Fruit fly (Drosophila melanogaster) whole organism, embryonic: ENCODE data around the gene fwd.

Experiments used
- Antp ChIP-seq: fragments of 200-800 bp; sonication (Bioruptor generic); optimal IDR thresholded peaks from 3 replicates; lab custom pipeline; 2016; ENCODE audit warnings: missing biosample characterization, missing genetic modification characterization
- Atf-2 ChIP-seq: fragments of 200-800 bp; sonication (Bioruptor generic); optimal IDR thresholded peaks from 2 replicates; lab custom pipeline; 2016; ENCODE audit warnings: missing biosample characterization, missing genetic modification characterization
- Awh ChIP-seq: fragments of 200-800 bp; sonication (Bioruptor generic); IDR thresholded peaks from 2 replicates; pipeline ENCODE4, ENCODE4 v1.3.6; 2022; ENCODE audit warnings: missing biosample characterization, missing genetic modification characterization
- CG10321 ChIP-seq: fragments of 200-800 bp; sonication (Bioruptor generic); IDR thresholded peaks from 2 replicates; pipeline ENCODE4 v1.3.6; 2022; ENCODE audit warnings: missing biosample characterization, missing genetic modification characterization
- CG11560 ChIP-seq: fragments of 200-800 bp; sonication (Bioruptor generic); IDR thresholded peaks from 3 replicates; pipeline ENCODE4 v1.3.6; 2022; ENCODE audit warnings: missing biosample characterization, missing genetic modification characterization
- CG12219 ChIP-seq: fragments of 200-800 bp; sonication (Bioruptor generic); optimal IDR thresholded peaks from 3 replicates; lab custom pipeline; 2018; ENCODE audit warnings: missing biosample characterization, mild to moderate bottlenecking, missing genetic modification characterization
- CG12236 ChIP-seq: fragments of 200-800 bp; sonication (Bioruptor generic); optimal IDR thresholded peaks from 2 replicates; lab custom pipeline; 2016; ENCODE audit warnings: missing biosample characterization, missing genetic modification characterization
- CG13624 ChIP-seq: fragments of 200-800 bp; sonication (Bioruptor generic); optimal IDR thresholded peaks from 2 replicates; lab custom pipeline; 2016; ENCODE audit warnings: missing biosample characterization, missing genetic modification characterization
- CG18011 ChIP-seq: fragments of 200-800 bp; sonication (Bioruptor generic); optimal IDR thresholded peaks from 2 replicates; lab custom pipeline; 2017; ENCODE audit warnings: missing biosample characterization, missing genetic modification characterization, mild to moderate bottlenecking, moderate library complexity, missing genotype
- CG18262 ChIP-seq: fragments of 200-800 bp; optimal IDR thresholded peaks from 3 replicates; lab custom pipeline; 2019; ENCODE audit warnings: missing biosample characterization, mild to moderate bottlenecking, missing genetic modification characterization, moderate library complexity
- CG18476 ChIP-seq: fragments of 200-800 bp; sonication (Bioruptor generic); optimal IDR thresholded peaks from 2 replicates; lab custom pipeline; 2016; ENCODE audit warnings: missing biosample characterization, mild to moderate bottlenecking, missing genetic modification characterization
- CG3726 ChIP-seq: fragments of 200-800 bp; sonication (Bioruptor generic); IDR thresholded peaks from 3 replicates; pipeline ENCODE4, ENCODE4 v1.3.6; 2022; ENCODE audit warnings: missing biosample characterization, missing genetic modification characterization
- CG4282 ChIP-seq: fragments of 200-800 bp; sonication (Bioruptor generic); optimal IDR thresholded peaks from 2 replicates; lab custom pipeline; 2016; ENCODE audit warnings: missing biosample characterization, missing genetic modification characterization
- CG5180 ChIP-seq: fragments of 200-800 bp; sonication (Bioruptor generic); optimal IDR thresholded peaks from 3 replicates; lab custom pipeline; 2017; ENCODE audit warnings: missing biosample characterization, missing genetic modification characterization, mild to moderate bottlenecking, moderate library complexity, missing genetic modification reagents
- CG6175 ChIP-seq: fragments of 200-800 bp; sonication (Bioruptor generic); IDR thresholded peaks from 3 replicates; pipeline ENCODE4 v1.3.6; 2022; ENCODE audit warnings: missing biosample characterization, missing genetic modification characterization
- CG8388 ChIP-seq: fragments of 200-800 bp; sonication (Bioruptor generic); optimal IDR thresholded peaks from 2 replicates; lab custom pipeline; 2019; ENCODE audit warnings: missing biosample characterization, mild to moderate bottlenecking, missing genetic modification characterization, moderate library complexity
- CG8765 ChIP-seq: fragments of 200-800 bp; sonication (Bioruptor generic); IDR thresholded peaks from 2 replicates; pipeline ENCODE4 v1.3.6; 2022; ENCODE audit warnings: missing biosample characterization, missing genetic modification characterization
- CG9727 ChIP-seq: fragments of 200-800 bp; sonication (Bioruptor generic); optimal IDR thresholded peaks from 3 replicates; lab custom pipeline; 2017; ENCODE audit warnings: missing biosample characterization, mild to moderate bottlenecking, missing genetic modification characterization
- CHES-1-like ChIP-seq: fragments of 200-800 bp; sonication (Bioruptor generic); optimal IDR thresholded peaks from 2 replicates; lab custom pipeline; 2016; ENCODE audit warnings: missing biosample characterization, missing genetic modification characterization
- CTCF ChIP-seq: fragments of 200-800 bp; sonication (Bioruptor generic); optimal IDR thresholded peaks from 2 replicates; lab custom pipeline; 2017; ENCODE audit warnings: missing biosample characterization, mild to moderate bottlenecking, missing genetic modification characterization, moderate library complexity
- CkIIα-i1 ChIP-seq: fragments of 200-800 bp; sonication (Bioruptor generic); IDR thresholded peaks from 2 replicates; pipeline ENCODE4 v1.3.6; 2022; ENCODE audit warnings: missing biosample characterization, missing genetic modification characterization
- Dip3 ChIP-seq: fragments of 200-800 bp; sonication (Bioruptor generic); optimal IDR thresholded peaks from 3 replicates; lab custom pipeline; 2016; ENCODE audit warnings: missing biosample characterization, missing genetic modification characterization
- Doc2 ChIP-seq: fragments of 200-800 bp; sonication (Bioruptor generic); IDR thresholded peaks from 2 replicates; pipeline ENCODE4 v1.3.6; 2022; ENCODE audit warnings: missing biosample characterization, missing genetic modification characterization
- Hey ChIP-seq: fragments of 200-800 bp; sonication (Bioruptor generic); optimal IDR thresholded peaks from 3 replicates; lab custom pipeline; 2018; ENCODE audit warnings: missing biosample characterization, mild to moderate bottlenecking, missing genetic modification characterization
- HmgD ChIP-seq: fragments of 200-800 bp; sonication (Bioruptor generic); optimal IDR thresholded peaks from 3 replicates; lab custom pipeline; 2016; ENCODE audit warnings: missing biosample characterization, missing genetic modification characterization
- Hr78 ChIP-seq, 2 experiments: fragments of 200-800 bp in 1 of 2; fragments of >200 bp in 1 of 2; sonication (Bioruptor generic) in 1 of 2; optimal IDR thresholded peaks; 2 replicates each; lab custom pipeline; 2017 to 2019; ENCODE audit warnings: missing biosample characterization in 2 of 2, missing genetic modification characterization in 2 of 2, mild to moderate bottlenecking in 1 of 2, moderate library complexity in 1 of 2
- Nf-YA ChIP-seq: fragments of 200-800 bp; sonication (Bioruptor generic); IDR thresholded peaks from 2 replicates; pipeline ENCODE4 v1.3.6; 2022; ENCODE audit warnings: missing biosample characterization, missing genetic modification characterization
- PHDP ChIP-seq: fragments of 200-800 bp; sonication (Bioruptor generic); optimal IDR thresholded peaks from 3 replicates; lab custom pipeline; 2018; ENCODE audit warnings: missing biosample characterization, mild to moderate bottlenecking, missing genetic modification characterization, moderate library complexity
- bab2 ChIP-seq: fragments of 200-800 bp; sonication (Bioruptor generic); optimal IDR thresholded peaks from 2 replicates; lab custom pipeline; 2016; ENCODE audit warnings: missing biosample characterization, missing genetic modification characterization
- cg ChIP-seq: fragments of 200-800 bp; sonication (Bioruptor generic); optimal IDR thresholded peaks from 3 replicates; lab custom pipeline; 2019; ENCODE audit warnings: missing biosample characterization, mild to moderate bottlenecking, missing genetic modification characterization, moderate library complexity
- dan ChIP-seq: fragments of 200-800 bp; sonication (Bioruptor generic); IDR thresholded peaks from 2 replicates; pipeline ENCODE4 v1.3.6; 2022; ENCODE audit warnings: missing biosample characterization, missing genetic modification characterization
- dysf ChIP-seq: fragments of 200-800 bp; sonication (Bioruptor generic); IDR thresholded peaks from 3 replicates; pipeline ENCODE4 v1.3.6; 2022; ENCODE audit warnings: missing biosample characterization, missing genetic modification characterization
- gsb-n ChIP-seq: fragments of 200-800 bp; sonication (Bioruptor generic); optimal IDR thresholded peaks from 3 replicates; lab custom pipeline; 2018; ENCODE audit warnings: missing biosample characterization, mild to moderate bottlenecking, missing genetic modification characterization
- ham ChIP-seq: fragments of 200-800 bp; sonication (Bioruptor generic); IDR thresholded peaks from 2 replicates; pipeline ENCODE4 v1.3.6; 2022; ENCODE audit warnings: missing biosample characterization, missing genetic modification characterization
- her ChIP-seq: fragments of 200-800 bp; sonication (Bioruptor generic); optimal IDR thresholded peaks from 2 replicates; lab custom pipeline; 2016; ENCODE audit warnings: missing biosample characterization, missing genetic modification characterization
- kah ChIP-seq: fragments of 200-800 bp; sonication (Bioruptor generic); optimal IDR thresholded peaks from 2 replicates; lab custom pipeline; 2018; ENCODE audit warnings: missing biosample characterization, mild to moderate bottlenecking, missing genetic modification characterization
- kni ChIP-seq: fragments of 200-800 bp; sonication (Bioruptor generic); optimal IDR thresholded peaks from 3 replicates; lab custom pipeline; 2017; ENCODE audit warnings: mild to moderate bottlenecking, missing biosample characterization, missing genetic modification reagents, missing genetic modification characterization
- maf-S ChIP-seq: fragments of 200-800 bp; sonication (Bioruptor generic); optimal IDR thresholded peaks from 2 replicates; lab custom pipeline; 2016; ENCODE audit warnings: missing biosample characterization, missing genetic modification characterization
- oc ChIP-seq: fragments of 200-800 bp; sonication (Bioruptor generic); optimal IDR thresholded peaks from 2 replicates; lab custom pipeline; 2018; ENCODE audit warnings: missing biosample characterization, mild to moderate bottlenecking, missing genetic modification characterization, moderate library complexity
- pros ChIP-seq: fragments of 200-800 bp; sonication (Bioruptor generic); optimal IDR thresholded peaks from 3 replicates; lab custom pipeline; 2019; ENCODE audit warnings: missing biosample characterization, mild to moderate bottlenecking, missing genetic modification characterization, moderate library complexity
- row ChIP-seq: fragments of 200-800 bp; sonication (Bioruptor generic); IDR thresholded peaks from 3 replicates; pipeline ENCODE4 v1.3.6; 2022; ENCODE audit warnings: missing biosample characterization, missing genetic modification characterization
- sima ChIP-seq: fragments of 200-800 bp; sonication (Bioruptor generic); optimal IDR thresholded peaks from 2 replicates; lab custom pipeline; 2016; ENCODE audit warnings: missing biosample characterization, missing genetic modification characterization
- slbo ChIP-seq: fragments of 200-800 bp; sonication (Bioruptor generic); IDR thresholded peaks from 2 replicates; pipeline ENCODE4 v1.3.6; 2022; ENCODE audit warnings: missing biosample characterization, missing genetic modification characterization
- slp2 ChIP-seq: fragments of 200-800 bp; sonication (Bioruptor generic); optimal IDR thresholded peaks from 2 replicates; lab custom pipeline; 2016; ENCODE audit warnings: missing biosample characterization, missing genetic modification characterization
- sna ChIP-seq: fragments of 200-800 bp; sonication (Bioruptor generic); IDR thresholded peaks from 2 replicates; pipeline ENCODE4 v1.3.6; 2022; ENCODE audit warnings: missing biosample characterization, missing genetic modification characterization; ENCODE audit not compliant: partially characterized antibody
- sob ChIP-seq: fragments of 200-800 bp; sonication (Bioruptor generic); IDR thresholded peaks from 2 replicates; pipeline ENCODE4 v1.3.6; 2022; ENCODE audit warnings: missing biosample characterization, missing genetic modification characterization
- sqz ChIP-seq: fragments of 200-800 bp; sonication (Bioruptor generic); optimal IDR thresholded peaks from 3 replicates; lab custom pipeline; 2018; ENCODE audit warnings: missing biosample characterization, mild to moderate bottlenecking, missing genetic modification characterization
- tgo ChIP-seq: fragments of 200-800 bp; sonication (Bioruptor generic); IDR thresholded peaks from 3 replicates; pipeline ENCODE4 v1.3.6; 2022; ENCODE audit warnings: missing biosample characterization, missing genetic modification characterization
- trh ChIP-seq: fragments of 200-800 bp; sonication (Bioruptor generic); optimal IDR thresholded peaks from 2 replicates; lab custom pipeline; 2016; ENCODE audit warnings: missing biosample characterization, missing genetic modification characterization
- twi ChIP-seq: fragments of 200-800 bp; optimal IDR thresholded peaks from 2 replicates; lab custom pipeline; 2019; ENCODE audit warnings: missing biosample characterization, mild to moderate bottlenecking, missing genetic modification characterization, moderate library complexity
- vnd ChIP-seq: fragments of 200-800 bp; sonication (Bioruptor generic); IDR thresholded peaks from 3 replicates; pipeline ENCODE4 v1.3.6; 2022; ENCODE audit warnings: missing biosample characterization, missing genetic modification characterization; ENCODE audit not compliant: partially characterized antibody

Gene fwd

dm6 chr3L:350651-351228 is 31.1 kb upstream of the fwd start (continued):
- no peak for TF ChIP-seq sna (GFP tag; lab: Robert Waterston, UW)
- TF ChIP-seq CG6175 (GFP tag; lab: Robert Waterston, UW), result no peak
- TF ChIP-seq PHDP (tag; lab: Kevin White, UChicago), result no peak
- no peak for TF ChIP-seq HmgD (GFP tag; lab: Kevin White, UChicago)
- TF ChIP-seq maf-S, result peak; percentile 32
- no peak for TF ChIP-seq kah
- peak; percentile 79 for TF ChIP-seq CG18476 (GFP tag; lab: Kevin White, UChicago)
- peak; percentile 4 for TF ChIP-seq Antp (GFP tag; lab: Kevin White, UChicago)
- TF ChIP-seq CG10321 (GFP tag; lab: Robert Waterston, UW), result no peak
- peak; percentile 60 for TF ChIP-seq CG8388 (GFP tag; lab: Kevin White, UChicago)
- TF ChIP-seq slbo (GFP tag; lab: Robert Waterston, UW), result peak; percentile 85
- TF ChIP-seq ham (GFP tag; lab: Robert Waterston, UW), result no peak
- peak; percentile 28 for TF ChIP-seq CG5180
- TF ChIP-seq CG13624 (GFP tag; lab: Kevin White, UChicago), result peak; percentile 83
- peak; percentile 91 for TF ChIP-seq sob (GFP tag; lab: Robert Waterston, UW)
- TF ChIP-seq her, result no peak
- TF ChIP-seq twi (tag; lab: Kevin White, UChicago), result no peak
- TF ChIP-seq tgo, result peak; percentile 84
- TF ChIP-seq slp2, result peak; percentile 55
- peak; percentile 84 for TF ChIP-seq CG18262 (tag; lab: Kevin White, UChicago)
- no peak for TF ChIP-seq trh (GFP tag; lab: Kevin White, UChicago)
- TF ChIP-seq Hr78 (GFP tag; optimal IDR thresholded peaks at IDR 0.05; lab: Kevin White, UChicago), result peak in 1 of 2 experiments; percentile 83
- TF ChIP-seq Doc2 (GFP tag; lab: Robert Waterston, UW), result 0 out of 2 replicates have a peak, but pooled peaks have one; percentile 32
- TF ChIP-seq sqz (GFP tag; lab: Kevin White, UChicago), result no peak
- TF ChIP-seq Dip3 (GFP tag; lab: Kevin White, UChicago), result peak; percentile 58
- peak; percentile 88 for TF ChIP-seq row (GFP tag; lab: Robert Waterston, UW)
- peak; percentile 61 for TF ChIP-seq Nf-YA (GFP tag; lab: Robert Waterston, UW)
- peak; percentile 75 for TF ChIP-seq bab2 (GFP tag; lab: Kevin White, UChicago)
- peak; percentile 86 for TF ChIP-seq dysf (GFP tag; lab: Robert Waterston, UW)
- peak; percentile 40 for TF ChIP-seq CG12219 (GFP tag; lab: Kevin White, UChicago)
- no peak for TF ChIP-seq dan (GFP tag; lab: Robert Waterston, UW)
- TF ChIP-seq Atf-2 (GFP tag; lab: Kevin White, UChicago), result no peak
- TF ChIP-seq vnd (GFP tag; lab: Robert Waterston, UW), result no peak
- no peak for TF ChIP-seq CTCF (GFP tag; lab: Kevin White, UChicago)
- TF ChIP-seq cg (GFP tag; lab: Kevin White, UChicago), result peak; percentile 49
- no peak for TF ChIP-seq pros (GFP tag; lab: Kevin White, UChicago)
- TF ChIP-seq CG12236 (GFP tag; lab: Kevin White, UChicago), result no peak
- TF ChIP-seq CG11560, result 0 out of 3 replicates have a peak, but pooled peaks have one; percentile 49
- no peak for TF ChIP-seq kni (GFP tag; lab: Kevin White, UChicago)
- TF ChIP-seq CkIIα-i1 (GFP tag; lab: Robert Waterston, UW), result no peak
- 0 out of 2 replicates have a peak, but pooled peaks have one; percentile 43 for TF ChIP-seq CG8765 (GFP tag; lab: Robert Waterston, UW)
- peak; percentile 79 for TF ChIP-seq oc (tag; lab: Kevin White, UChicago)
- TF ChIP-seq gsb-n (tag; lab: Kevin White, UChicago), result no peak
- TF ChIP-seq CG4282 (GFP tag; lab: Kevin White, UChicago), result no peak
- peak; percentile 80 for TF ChIP-seq CG9727 (GFP tag; lab: Kevin White, UChicago)
- TF ChIP-seq Hey (tag; lab: Kevin White, UChicago), result no peak
- peak; percentile 45 for TF ChIP-seq sima (GFP tag; lab: Kevin White, UChicago)
- TF ChIP-seq CG18011 (GFP tag; lab: Kevin White, UChicago), result no peak
- peak; percentile 52; the same call in 1 of the 3 replicates for TF ChIP-seq CG3726 (GFP tag; lab: Robert Waterston, UW)
- no peak for TF ChIP-seq CHES-1-like (GFP tag; lab: Kevin White, UChicago)
- peak; percentile 72 for TF ChIP-seq Awh (GFP tag; lab: Robert Waterston, UW)
